Fruit fly (Drosophila melanogaster) whole organism, prepupa: ENCODE results near the gene Nrg.

ENCODE experiments used
- CG10631 ChIP-seq: fragments of 200-800 bp; sonication (Bioruptor generic); optimal IDR thresholded peaks from 2 replicates; lab custom pipeline; 2016; ENCODE audit warnings: missing biosample characterization, missing genetic modification characterization
- CG11294 ChIP-seq: fragments of 200-800 bp; sonication (Bioruptor generic); IDR thresholded peaks from 2 replicates; pipeline ENCODE4 v1.3.6; 2022; ENCODE audit warnings: missing biosample characterization, missing genetic modification characterization
- CG16779 ChIP-seq: fragments of 200-800 bp; sonication (Bioruptor generic); optimal IDR thresholded peaks from 3 replicates; lab custom pipeline; 2017; ENCODE audit warnings: missing biosample characterization, mild to moderate bottlenecking, missing genetic modification characterization
- CG34406 ChIP-seq: fragments of 200-800 bp; sonication (Bioruptor generic); optimal IDR thresholded peaks from 3 replicates; lab custom pipeline; 2016; ENCODE audit warnings: missing biosample characterization, missing genetic modification characterization
- CG8632 ChIP-seq: fragments of 200-800 bp; sonication (Bioruptor generic); optimal IDR thresholded peaks from 3 replicates; lab custom pipeline; 2016; ENCODE audit warnings: missing biosample characterization, missing genetic modification characterization
- Ets96B ChIP-seq: fragments of 200-800 bp; optimal IDR thresholded peaks from 2 replicates; lab custom pipeline; 2019; ENCODE audit warnings: missing biosample characterization, mild to moderate bottlenecking, missing genetic modification characterization, moderate library complexity
- Gug ChIP-seq: fragments of 200-800 bp; sonication (Bioruptor generic); IDR thresholded peaks from 2 replicates; pipeline ENCODE4 v1.3.6; 2022; ENCODE audit warnings: missing biosample characterization, missing genetic modification characterization
- Hr38 ChIP-seq: sonication (Bioruptor generic); optimal IDR thresholded peaks from 2 replicates; lab custom pipeline; 2016; ENCODE audit warnings: missing biosample characterization, missing genetic modification characterization
- Lpt ChIP-seq: fragments of 200-800 bp; sonication (Bioruptor generic); optimal IDR thresholded peaks from 3 replicates; lab custom pipeline; 2016; ENCODE audit warnings: missing biosample characterization, missing genetic modification characterization
- lz ChIP-seq: fragments of 200-800 bp; sonication (Bioruptor generic); optimal IDR thresholded peaks from 3 replicates; lab custom pipeline; 2016; ENCODE audit warnings: missing biosample characterization, missing genetic modification characterization
- salr ChIP-seq, 2 experiments: fragments of 200-800 bp; sonication (Bioruptor generic); optimal IDR thresholded peaks; 3 replicates each; lab custom pipeline; 2016 to 2018; ENCODE audit warnings: missing biosample characterization in 2 of 2, missing genetic modification characterization in 2 of 2, mild to moderate bottlenecking in 1 of 2
- spab ChIP-seq: fragments of 200-800 bp; sonication (Bioruptor generic); optimal IDR thresholded peaks from 2 replicates; lab custom pipeline; 2017; ENCODE audit warnings: missing biosample characterization, mild to moderate bottlenecking, missing genetic modification characterization, missing genetic modification reagents

DNA sequence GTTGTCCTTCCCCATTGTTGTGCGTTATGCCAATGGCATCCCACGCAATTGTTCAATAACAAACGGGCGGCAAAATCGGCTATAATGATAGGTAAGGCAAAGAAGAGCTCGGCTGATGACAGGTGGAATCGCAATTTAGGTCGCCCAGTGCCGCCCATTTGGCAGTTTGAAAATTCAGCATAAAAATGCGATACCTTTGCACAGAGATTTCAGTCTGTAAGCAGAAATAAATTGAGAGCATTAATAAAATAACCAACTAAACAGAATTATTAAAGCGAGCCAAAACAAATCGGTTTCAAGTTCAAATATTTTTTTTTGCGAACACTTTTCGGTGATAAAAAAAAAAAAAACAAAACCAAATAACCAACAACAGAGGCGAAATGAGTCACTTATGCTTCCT lies 33.5 kb upstream of the Nrg start, which contains the start of gene CG33223:
- TF ChIP-seq CG11294 (GFP tag; lab: Robert Waterston, UW) (no peak), Gug (no peak), CG10631 (GFP tag; lab: Kevin White, UChicago) (no peak), CG34406 (GFP tag; lab: Kevin White, UChicago) (no peak), lz (GFP tag; lab: Kevin White, UChicago) (no peak), spab (GFP tag; lab: Kevin White, UChicago) (no peak), Lpt (no peak), Hr38 (no peak), CG8632 (GFP tag; lab: Kevin White, UChicago) (no peak), salr (GFP tag; optimal IDR thresholded peaks at IDR 0.05; lab: Kevin White, UChicago) (no peak), CG16779 (no peak), Ets96B (no peak)
